Worm (Caenorhabditis elegans) whole organism, L2 larva: ENCODE measurements around the gene msrp-3.

Source experiments
- ceh-16 ChIP-seq: fragments of 150-350 bp; optimal IDR thresholded peaks from 2 replicates; lab custom pipeline; 2014; ENCODE audit warnings: missing biosample characterization, missing genetic modification characterization
- fos-1 ChIP-seq: fragments of 150-350 bp; optimal IDR thresholded peaks from 2 replicates; lab custom pipeline; 2014; ENCODE audit warnings: missing biosample characterization, missing genetic modification characterization
- lin-13 ChIP-seq: fragments of 150-350 bp; optimal IDR thresholded peaks from 2 replicates; lab custom pipeline; 2014; ENCODE audit warnings: missing biosample characterization, missing genetic modification reagents, missing genetic modification characterization
- lin-39 ChIP-seq: fragments of 150-350 bp; optimal IDR thresholded peaks from 2 replicates; lab custom pipeline; 2014; ENCODE audit warnings: missing biosample characterization, missing genetic modification reagents, missing genetic modification characterization
- mdl-1 ChIP-seq, 2 experiments: fragments of 150-350 bp in 1 of 2; sonication (generic microtip) in 1 of 2; optimal IDR thresholded peaks; 2 replicates each; lab custom pipeline; 2017; ENCODE audit warnings: missing biosample characterization in 2 of 2, missing genetic modification characterization in 2 of 2
- nhr-77 ChIP-seq: fragments of 150-350 bp; optimal IDR thresholded peaks from 2 replicates; lab custom pipeline; 2014; ENCODE audit warnings: missing biosample characterization, missing genetic modification characterization
- unc-55 ChIP-seq: fragments of 150-350 bp; sonication (generic microtip); optimal IDR thresholded peaks from 3 replicates; lab custom pipeline; 2014; ENCODE audit warnings: missing biosample characterization, missing genetic modification reagents, missing genetic modification characterization
- unc-62 ChIP-seq: fragments of 150-350 bp; optimal IDR thresholded peaks from 2 replicates; lab custom pipeline; 2014; ENCODE audit warnings: missing biosample characterization, missing genetic modification reagents, missing genetic modification characterization
- zag-1 ChIP-seq: fragments of 150-350 bp; optimal IDR thresholded peaks from 2 replicates; lab custom pipeline; 2014; ENCODE audit warnings: missing biosample characterization, missing genetic modification characterization

DNA sequence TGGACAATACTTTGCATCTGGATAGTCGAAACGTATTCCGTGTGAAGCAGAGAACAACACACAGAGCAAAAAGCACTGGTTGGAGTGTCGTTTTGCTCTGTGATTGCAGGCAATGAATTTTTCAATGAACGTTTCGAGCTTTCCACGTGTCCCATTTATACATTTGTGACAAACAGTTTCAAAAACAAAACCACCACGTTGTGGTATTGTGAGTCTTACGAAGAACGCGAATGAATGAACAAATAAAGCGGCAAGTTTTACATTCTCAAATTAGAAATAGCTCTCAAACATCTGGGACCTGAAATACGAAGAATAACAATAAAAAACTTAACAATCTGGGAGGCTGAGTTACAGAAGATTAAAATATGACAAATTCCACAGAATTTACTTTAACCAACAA is 22.8 kb downstream of the msrp-3 start, which contains the start of gene F46F5.1:
- no peak for TF ChIP-seq mdl-1 (tag; optimal IDR thresholded peaks at IDR 0.05; lab: Kevin White, UChicago)
- TF ChIP-seq nhr-77: no peak
- no peak for TF ChIP-seq zag-1 (tag; lab: Kevin White, UChicago)
- no peak for TF ChIP-seq lin-39 (tag; lab: Kevin White, UChicago)
- TF ChIP-seq fos-1: no peak
- TF ChIP-seq lin-13: no peak
- TF ChIP-seq ceh-16 (tag; lab: Kevin White, UChicago): no peak
- TF ChIP-seq unc-55 (GFP tag; lab: Kevin White, UChicago): no peak
- no peak for TF ChIP-seq unc-62 (GFP tag; lab: Kevin White, UChicago)
